Worm (Caenorhabditis elegans) whole organism, L4 larva: Measurements from ENCODE around the gene dmd-5.

Source experiments
- arid-1 ChIP-seq: fragments of 200-800 bp; sonication (Bioruptor generic); conservative IDR thresholded peaks from 2 replicates; pipeline ENCODE4 v1.3.6; 2022; ENCODE audit warnings: missing genetic modification reagents, missing genetic modification characterization, missing compliant biosample characterization
- ceh-20 ChIP-seq: fragments of 200-800 bp; sonication (Bioruptor generic); IDR thresholded peaks from 2 replicates; pipeline ENCODE4 v1.3.6; 2022; ENCODE audit warnings: missing genetic modification reagents, missing genetic modification characterization, missing compliant biosample characterization
- ctbp-1 ChIP-seq: fragments of 200-800 bp; sonication (Bioruptor generic); IDR thresholded peaks from 2 replicates; pipeline ENCODE4 v1.3.6; 2022; ENCODE audit warnings: missing genetic modification reagents, missing genetic modification characterization, missing compliant biosample characterization
- fkh-10 ChIP-seq: fragments of 150-350 bp; optimal IDR thresholded peaks from 2 replicates; lab custom pipeline; 2014; ENCODE audit warnings: missing biosample characterization, missing genetic modification reagents, missing genetic modification characterization
- hmg-1.1 ChIP-seq: fragments of 200-800 bp; sonication (Bioruptor generic); IDR thresholded peaks from 2 replicates; pipeline ENCODE4 v1.3.6; 2022; ENCODE audit warnings: missing genetic modification reagents, missing genetic modification characterization, missing compliant biosample characterization
- lsy-2 ChIP-seq, 2 experiments: fragments of 150-350 bp in 1 of 2; sonication (generic microtip) in 1 of 2; optimal IDR thresholded peaks; 2 replicates each; lab custom pipeline; 2014 to 2017; ENCODE audit warnings: missing biosample characterization in 2 of 2, missing genetic modification characterization in 2 of 2
- mdl-1 ChIP-seq, 2 experiments: fragments of 150-350 bp in 1 of 2; sonication (generic microtip) in 1 of 2; optimal IDR thresholded peaks; 2 replicates each; lab custom pipeline; 2014 to 2017; ENCODE audit warnings: missing biosample characterization in 2 of 2, missing genetic modification characterization in 2 of 2
- nhr-11 ChIP-seq: fragments of 150-350 bp; optimal IDR thresholded peaks from 2 replicates; lab custom pipeline; 2014; ENCODE audit warnings: missing biosample characterization, missing genetic modification characterization
- saeg-2 ChIP-seq: fragments of 200-800 bp; sonication (Bioruptor generic); IDR thresholded peaks from 2 replicates; pipeline ENCODE4 v1.3.6; 2022; ENCODE audit warnings: missing genetic modification reagents, missing genetic modification characterization, missing compliant biosample characterization
- unc-62 ChIP-seq, 3 experiments: fragments of 150-350 bp in 1 of 3; sonication (generic microtip); optimal IDR thresholded peaks in 2 of 3; peaks in 1 of 3; 1 replicate in 1 of 3; 2 replicates in 2 of 3; lab custom pipeline; 2014 to 2017; ENCODE audit warnings: missing biosample characterization in 3 of 3, missing genetic modification characterization in 3 of 3, missing genetic modification reagents in 3 of 3, missing genotype in 1 of 3
- zip-11 ChIP-seq: fragments of 200-800 bp; sonication (Bioruptor generic); IDR thresholded peaks from 2 replicates; pipeline ENCODE4 v1.3.6; 2022; ENCODE audit warnings: missing genetic modification characterization, missing compliant biosample characterization

Gene dmd-5

DNA sequence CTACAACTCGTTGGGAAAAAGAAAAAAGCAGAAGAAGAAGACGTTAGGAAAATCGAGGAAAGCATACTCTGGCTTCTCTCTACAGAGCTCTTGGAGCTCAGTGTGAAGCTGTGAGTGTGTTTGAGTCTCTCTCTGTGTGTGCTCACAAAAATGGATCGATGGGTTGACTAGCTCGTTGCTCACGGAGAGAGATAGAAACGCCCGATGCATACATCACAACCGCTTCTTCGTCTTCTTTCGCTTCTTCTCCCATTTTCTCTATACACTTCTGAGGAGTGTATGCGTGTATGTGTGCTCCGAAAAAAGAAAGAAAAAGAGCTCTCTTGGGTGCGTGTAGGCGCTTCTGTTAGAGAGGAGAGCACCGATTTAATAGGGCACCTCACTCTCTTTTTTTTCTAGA, 48.9 kb downstream of the dmd-5 start (continued):
- TF ChIP-seq saeg-2 (no peak), arid-1 (GFP tag; lab: Robert Waterston, UW) (no peak), nhr-11 (tag; lab: Kevin White, UChicago) (peak; percentile 57), mdl-1 (tag; optimal IDR thresholded peaks at IDR 0.05; lab: Kevin White, UChicago) (peak in 1 of 2 experiments; percentile 47), ctbp-1 (peak; percentile 73), lsy-2 (tag; optimal IDR thresholded peaks at IDR 0.05; lab: Kevin White, UChicago) (peak; percentile 70 to 71), fkh-10 (GFP tag; lab: Kevin White, UChicago) (peak; percentile 84), hmg-1.1 (GFP tag; lab: Robert Waterston, UW) (peak; percentile 86), ceh-20 (GFP tag; lab: Robert Waterston, UW) (peak; percentile 46; the same call in 1 of the 2 replicates), zip-11 (GFP tag; lab: Robert Waterston, UW) (no peak), unc-62 (GFP tag; optimal IDR thresholded peaks at IDR 0.05 in 1 of 2; lab: Kevin White, UChicago) (peak in 1 of 2 experiments; percentile 75), unc-62 (tag; optimal IDR thresholded peaks at IDR 0.05; lab: Kevin White, UChicago) (no peak)
